Worm (Caenorhabditis elegans): ENCODE data around the gene irld-27.

ce11 chrII:3322257-3322656 is 9.9 kb upstream of the irld-27 start, which contains the start of gene Y46D2A.1:
- TF ChIP-seq W03F9.2 (tag; optimal IDR thresholded peaks at IDR 0.05) (no peak), dao-5 (tag; optimal IDR thresholded peaks at IDR 0.05) (no peak)

Measured in whole organism, L4/young adult.